Fruit fly (Drosophila melanogaster): Measurements from ENCODE around the gene MFS9.

The MFS9 gene

DNA sequence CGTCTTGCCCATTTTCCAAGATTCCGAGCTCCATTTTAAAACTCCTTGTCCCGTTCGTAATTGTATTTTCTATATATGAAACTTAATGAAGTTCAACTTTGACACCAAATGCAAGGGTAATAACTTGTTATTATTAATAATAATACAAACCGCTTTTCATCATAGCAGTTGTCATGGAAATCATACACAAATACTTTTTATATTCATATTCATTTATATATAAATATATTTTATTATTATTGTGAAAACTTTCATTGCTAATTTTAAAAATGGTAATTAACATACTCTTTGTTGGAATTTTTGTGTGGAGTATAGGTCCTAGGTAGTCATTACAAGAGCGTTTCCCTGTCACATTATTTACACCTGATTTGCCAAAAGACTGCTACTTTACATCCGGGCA is 10.4 kb downstream of the MFS9 start, which contains the start of gene CG46441:
CG46441 (minus strand) TSS at position 101 of the 400 bp plus-strand sequence.
- no peak for TF ChIP-seq CG17801 (GFP tag; optimal IDR thresholded peaks at IDR 0.05; ENCODE audit: partially characterized antibody)

DNA sequence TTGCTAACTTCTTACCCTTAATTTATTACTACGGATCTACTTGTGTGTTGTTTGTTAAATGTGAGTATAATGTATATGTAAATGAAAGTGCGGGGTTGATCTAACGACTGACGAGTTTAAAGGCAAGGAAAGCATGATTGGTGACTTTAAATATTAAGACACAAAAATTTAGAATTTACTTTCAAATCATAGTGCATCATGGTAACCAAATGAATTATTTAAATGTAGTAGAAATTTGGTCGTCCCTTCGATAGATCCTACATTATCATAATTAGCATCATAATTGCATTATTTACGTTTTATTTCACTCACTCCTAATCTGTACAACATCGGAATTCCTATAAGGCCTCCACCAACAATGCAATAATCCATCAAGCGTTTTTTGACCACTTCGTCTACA is 10.9 kb downstream of the MFS9 start, which contains the start of gene Dic2:
Dic2 (minus strand) TSS at position 101 of the 400 bp plus-strand sequence.
- no peak for TF ChIP-seq CG17801 (GFP tag; optimal IDR thresholded peaks at IDR 0.05; ENCODE audit: partially characterized antibody)

dm6 chr3R:20484441-20484840 is 27.8 kb downstream of the MFS9 start, which contains the start of gene Gfrl:
Gene Gfrl, minus strand, starts transcription at chr3R:20484588.
- no peak for TF ChIP-seq CG17801 (GFP tag; optimal IDR thresholded peaks at IDR 0.05; ENCODE audit: partially characterized antibody)

dm6 chr3R:20472764-20473390 is 39.4 kb downstream of the MFS9 start:
- TF ChIP-seq CG17801 (GFP tag; optimal IDR thresholded peaks at IDR 0.05; ENCODE audit: partially characterized antibody) = no peak

DNA sequence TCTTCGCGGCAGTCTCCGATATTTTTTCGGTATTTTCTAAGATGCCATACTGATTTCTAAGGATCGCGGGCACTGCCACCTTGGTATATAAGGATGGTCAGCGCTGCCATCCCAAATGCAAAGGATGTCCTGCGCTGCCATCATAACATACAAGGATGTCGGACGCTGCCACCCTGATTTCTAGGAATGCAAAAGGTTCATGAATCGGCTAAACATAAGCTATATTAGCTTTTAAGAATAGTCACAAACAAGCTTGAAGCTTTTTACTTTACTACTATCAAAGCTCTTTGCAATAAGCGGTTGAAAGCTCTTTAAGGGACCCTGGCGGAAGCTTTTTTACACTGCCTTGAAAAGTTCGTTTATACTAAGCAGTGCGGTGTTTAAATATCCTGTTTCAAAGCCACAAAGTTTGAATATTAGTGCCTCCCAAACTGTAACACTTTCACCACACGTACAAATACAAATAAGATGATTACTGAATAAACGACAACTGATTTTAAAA is 48.0 kb downstream of the MFS9 start:
- no peak for TF ChIP-seq CG17801 (GFP tag; optimal IDR thresholded peaks at IDR 0.05; ENCODE audit: partially characterized antibody)
